Fruit fly (Drosophila melanogaster): Measurements from ENCODE around the gene CG10725.

The CG10725 gene

DNA sequence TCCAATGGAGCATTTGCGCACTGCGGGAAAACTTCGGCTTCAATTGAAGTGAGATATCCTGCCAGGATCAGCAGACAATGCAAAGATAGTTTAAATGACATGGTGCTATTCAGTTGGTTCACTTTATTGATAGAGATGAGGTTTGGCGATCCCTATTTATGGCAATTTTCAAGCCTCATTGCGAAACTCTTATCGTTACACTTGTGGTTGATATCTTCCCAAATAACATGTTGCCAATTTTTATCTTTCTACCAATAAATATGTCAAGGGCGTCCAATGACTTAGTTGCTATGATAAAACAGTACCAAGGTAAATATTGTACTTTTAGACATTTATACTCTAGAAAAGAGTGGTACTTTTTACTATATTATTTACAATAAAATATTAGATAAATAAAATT lies 13.7 kb upstream of the CG10725 start, which contains the start of gene CG33263:
Gene CG33263, minus strand, starts transcription at position 101 of the 400 bp plus-strand sequence.
- TF ChIP-seq gl (tag; optimal IDR thresholded peaks at IDR 0.05) (no peak), CG4496 (GFP tag; IDR thresholded peaks at IDR 0.05) (no peak), CG9948 (tag; optimal IDR thresholded peaks at IDR 0.05) (no peak), D1 (tag; optimal IDR thresholded peaks at IDR 0.05) (no peak), Pif1B (GFP tag; optimal IDR thresholded peaks at IDR 0.05) (no peak), Ets98B (GFP tag; IDR thresholded peaks at IDR 0.05) (no peak), CG32121 (GFP tag; IDR thresholded peaks at IDR 0.05) (no peak), CG34367 (tag; optimal IDR thresholded peaks at IDR 0.05) (no peak), fd96Ca (GFP tag; IDR thresholded peaks at IDR 0.05) (no peak), CG17806 (tag; optimal IDR thresholded peaks at IDR 0.05) (no peak), CG8159 (tag; optimal IDR thresholded peaks at IDR 0.05) (no peak), CG15710 (tag; optimal IDR thresholded peaks at IDR 0.05) (no peak)

DNA sequence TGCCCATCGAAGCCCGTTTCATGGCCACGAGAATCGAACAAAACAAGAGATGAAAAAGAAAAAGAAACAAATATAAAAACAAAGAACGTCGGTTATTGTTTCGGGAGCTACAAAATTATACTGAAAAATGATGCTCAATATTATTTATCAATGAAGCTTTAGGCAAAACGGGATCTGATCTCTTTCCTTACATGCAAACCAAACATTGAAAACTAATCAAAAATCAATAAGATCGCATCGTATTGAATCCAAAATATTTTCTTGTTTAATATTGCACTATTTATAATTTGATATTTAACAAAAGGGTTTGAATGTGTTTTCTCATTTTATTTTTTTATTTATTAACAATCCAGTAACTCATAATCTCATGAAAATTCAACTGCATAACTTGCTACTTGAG lies 12.2 kb upstream of the CG10725 start, which contains the start of gene CG14106:
Gene CG14106, minus strand, starts transcription at position 101 of the 400 bp plus-strand sequence.
- TF ChIP-seq CG14655 (GFP tag; optimal IDR thresholded peaks at IDR 0.05) (no peak), CG8159 (tag; optimal IDR thresholded peaks at IDR 0.05) (no peak), CG34367 (tag; optimal IDR thresholded peaks at IDR 0.05) (no peak), Ets98B (GFP tag; IDR thresholded peaks at IDR 0.05) (no peak), CG17806 (tag; optimal IDR thresholded peaks at IDR 0.05) (no peak), CG13204 (GFP tag; optimal IDR thresholded peaks at IDR 0.05) (no peak), EcR (GFP tag; optimal IDR thresholded peaks at IDR 0.05) (no peak), CG4496 (GFP tag; IDR thresholded peaks at IDR 0.05) (no peak), CG15710 (tag; optimal IDR thresholded peaks at IDR 0.05) (no peak), CG32121 (GFP tag; IDR thresholded peaks at IDR 0.05) (no peak), rn (GFP tag; IDR thresholded peaks at IDR 0.05) (no peak), gl (tag; optimal IDR thresholded peaks at IDR 0.05) (no peak)

DNA sequence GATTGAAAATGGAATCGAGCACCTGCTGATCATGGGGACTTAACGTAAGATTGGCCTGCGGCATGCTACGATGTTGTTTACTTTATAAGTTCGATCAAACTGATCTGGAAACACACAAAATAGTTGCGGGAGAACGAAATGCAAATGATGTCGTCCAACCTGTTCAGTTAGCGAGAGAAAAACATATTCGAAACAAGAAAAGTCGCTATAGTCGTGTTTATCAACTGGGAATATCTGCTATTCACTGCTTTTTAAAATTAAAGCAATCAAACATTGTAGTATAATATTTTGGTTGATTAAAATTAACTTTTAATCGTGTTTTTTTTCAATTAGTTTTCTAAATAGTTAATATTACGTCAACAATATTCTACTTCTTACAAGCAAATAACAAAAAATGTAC lies 11.2 kb upstream of the CG10725 start, which contains the start of gene CG14105:
Gene CG14105, minus strand, starts transcription at position 101 of the 400 bp plus-strand sequence.
- TF ChIP-seq CG10348 (GFP tag; IDR thresholded peaks at IDR 0.05) (no peak), CG8301 (tag; optimal IDR thresholded peaks at IDR 0.05) (no peak), EcR (GFP tag; optimal IDR thresholded peaks at IDR 0.05) (no peak), D1 (tag; optimal IDR thresholded peaks at IDR 0.05) (no peak), CG8159 (tag; optimal IDR thresholded peaks at IDR 0.05) (no peak), Snoo (tag; optimal IDR thresholded peaks at IDR 0.05) (no peak), CG14655 (GFP tag; optimal IDR thresholded peaks at IDR 0.05) (no peak), fd96Ca (GFP tag; IDR thresholded peaks at IDR 0.05) (no peak), CG34367 (tag; optimal IDR thresholded peaks at IDR 0.05) (no peak), Pif1A (GFP tag; optimal IDR thresholded peaks at IDR 0.05) (no peak), CG13204 (GFP tag; optimal IDR thresholded peaks at IDR 0.05) (no peak), CG32121 (GFP tag; IDR thresholded peaks at IDR 0.05) (no peak), rn (GFP tag; IDR thresholded peaks at IDR 0.05) (no peak), Pif1B (GFP tag; optimal IDR thresholded peaks at IDR 0.05) (no peak), Ets98B (GFP tag; IDR thresholded peaks at IDR 0.05) (no peak), CG12605 (GFP tag; IDR thresholded peaks at IDR 0.05) (no peak), CG9948 (tag; optimal IDR thresholded peaks at IDR 0.05) (no peak), CG4496 (GFP tag; IDR thresholded peaks at IDR 0.05) (no peak), CG17806 (tag; optimal IDR thresholded peaks at IDR 0.05) (no peak), gl (tag; optimal IDR thresholded peaks at IDR 0.05) (no peak)

DNA sequence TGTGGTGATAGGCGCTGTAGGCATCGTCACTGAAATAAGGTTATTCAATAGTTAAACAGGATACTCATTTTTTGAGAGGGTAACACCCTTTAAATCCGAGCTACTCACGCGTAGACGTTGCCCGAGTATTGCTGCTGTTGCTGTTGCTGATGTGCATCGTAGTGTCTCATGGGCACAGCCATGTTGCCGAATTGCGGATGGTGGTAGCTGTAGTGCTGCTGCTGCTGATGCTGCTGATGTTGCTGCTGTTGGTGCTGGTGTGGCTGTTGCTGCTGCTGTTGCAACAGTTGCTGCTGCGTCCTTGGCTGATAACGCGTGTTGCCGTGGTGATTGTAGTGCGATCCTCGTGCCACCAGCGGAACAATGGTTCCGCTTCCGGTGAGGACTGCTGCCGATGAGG lies 7.6 kb upstream of the CG10725 start:
- TF ChIP-seq CG15710 (tag; optimal IDR thresholded peaks at IDR 0.05), result no peak
- TF ChIP-seq Pif1B (GFP tag; optimal IDR thresholded peaks at IDR 0.05), result no peak
- TF ChIP-seq rn (GFP tag; IDR thresholded peaks at IDR 0.05), result no peak
- no peak for TF ChIP-seq CG13204 (GFP tag; optimal IDR thresholded peaks at IDR 0.05)
- no peak for TF ChIP-seq CG10348 (GFP tag; IDR thresholded peaks at IDR 0.05)
- no peak for TF ChIP-seq CG12605 (GFP tag; IDR thresholded peaks at IDR 0.05)
- no peak for TF ChIP-seq Ets98B (GFP tag; IDR thresholded peaks at IDR 0.05)
- TF ChIP-seq CG14655 (GFP tag; optimal IDR thresholded peaks at IDR 0.05), result no peak
- TF ChIP-seq CG17806 (tag; optimal IDR thresholded peaks at IDR 0.05), result no peak
- TF ChIP-seq CG9948 (tag; optimal IDR thresholded peaks at IDR 0.05), result no peak

DNA sequence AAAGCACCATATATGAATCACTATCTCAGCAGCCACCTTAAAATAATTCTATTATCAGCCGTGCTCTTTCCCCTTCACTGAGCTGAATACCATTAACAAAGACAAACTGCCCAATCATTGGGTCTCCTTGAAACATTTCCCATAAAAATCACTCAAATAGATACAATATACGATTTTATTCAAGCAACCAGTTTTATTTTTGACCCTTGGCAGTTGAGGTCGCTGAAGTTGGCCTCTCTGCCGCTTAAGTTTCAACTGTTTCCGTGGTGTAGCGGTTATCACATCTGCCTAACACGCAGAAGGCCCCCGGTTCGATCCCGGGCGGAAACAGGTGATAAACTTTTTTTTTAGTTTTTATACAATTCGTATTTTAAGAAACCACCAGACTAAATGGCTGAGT lies 5.0 kb upstream of the CG10725 start:
- no peak for TF ChIP-seq Snoo (tag; optimal IDR thresholded peaks at IDR 0.05)
- TF ChIP-seq CG13204 (GFP tag; optimal IDR thresholded peaks at IDR 0.05), result no peak

- TF ChIP-seq CG8159 (tag; optimal IDR thresholded peaks at IDR 0.05), result no peak
- no peak for TF ChIP-seq CG9948 (tag; optimal IDR thresholded peaks at IDR 0.05)
- no peak for TF ChIP-seq CG10348 (GFP tag; IDR thresholded peaks at IDR 0.05)
- no peak for TF ChIP-seq CG34367 (tag; optimal IDR thresholded peaks at IDR 0.05)
- TF ChIP-seq CG4496 (GFP tag; IDR thresholded peaks at IDR 0.05), result no peak
- no peak for TF ChIP-seq CG8301 (tag; optimal IDR thresholded peaks at IDR 0.05)
- no peak for TF ChIP-seq Snoo (tag; optimal IDR thresholded peaks at IDR 0.05)
- no peak for TF ChIP-seq fd96Ca (GFP tag; IDR thresholded peaks at IDR 0.05)
- TF ChIP-seq Pif1A (GFP tag; optimal IDR thresholded peaks at IDR 0.05), result no peak
- no peak for TF ChIP-seq EcR (GFP tag; optimal IDR thresholded peaks at IDR 0.05)
- no peak for TF ChIP-seq CG15710 (tag; optimal IDR thresholded peaks at IDR 0.05)
- no peak for TF ChIP-seq CG14655 (GFP tag; optimal IDR thresholded peaks at IDR 0.05)
- no peak for TF ChIP-seq rn (GFP tag; IDR thresholded peaks at IDR 0.05)
- TF ChIP-seq D1 (tag; optimal IDR thresholded peaks at IDR 0.05), result no peak
- TF ChIP-seq Pif1B (GFP tag; optimal IDR thresholded peaks at IDR 0.05), result no peak
- no peak for TF ChIP-seq Ets98B (GFP tag; IDR thresholded peaks at IDR 0.05)
- TF ChIP-seq CG17806 (tag; optimal IDR thresholded peaks at IDR 0.05), result no peak
Measured at dm6 chr3L:13433522-13433921, 4.2 kb upstream of the CG10725 start.
